Worm (Caenorhabditis elegans) whole organism, L3 larva: ENCODE measurements around the gene B0361.14.

Experiments
- R02D3.7 ChIP-seq: fragments of 150-350 bp; optimal IDR thresholded peaks from 2 replicates; lab custom pipeline; 2014; ENCODE audit warnings: missing biosample characterization, missing genetic modification characterization
- ZK546.5 ChIP-seq: sonication (generic microtip); optimal IDR thresholded peaks from 2 replicates; lab custom pipeline; 2017; ENCODE audit warnings: missing biosample characterization, missing genetic modification characterization
- ama-1 ChIP-seq: fragments of 150-350 bp; optimal IDR thresholded peaks from 2 replicates; lab custom pipeline; 2018
- ceh-16 ChIP-seq: sonication (generic microtip); optimal IDR thresholded peaks from 2 replicates; lab custom pipeline; 2017; ENCODE audit warnings: missing biosample characterization, missing genetic modification characterization
- ceh-28 ChIP-seq: fragments of 150-350 bp; optimal IDR thresholded peaks from 2 replicates; lab custom pipeline; 2014; ENCODE audit warnings: missing biosample characterization, missing genetic modification reagents, missing genetic modification characterization
- ceh-82 ChIP-seq: fragments of 150-350 bp; optimal IDR thresholded peaks from 2 replicates; lab custom pipeline; 2014; ENCODE audit warnings: missing biosample characterization, missing genetic modification characterization
- egl-5 ChIP-seq: fragments of 150-350 bp; optimal IDR thresholded peaks from 2 replicates; lab custom pipeline; 2017; ENCODE audit warnings: missing biosample characterization, missing genetic modification reagents, missing genetic modification characterization, inconsistent platforms
- elt-3 ChIP-seq, 3 experiments: fragments of 150-350 bp in 1 of 3; sonication (generic microtip) in 2 of 3; optimal IDR thresholded peaks; 2 replicates in 2 of 3; 4 replicates in 1 of 3; lab custom pipeline; 2014 to 2017; ENCODE audit warnings: missing biosample characterization in 3 of 3, missing genetic modification characterization in 3 of 3
- eor-1 ChIP-seq, 2 experiments: fragments of 150-350 bp; optimal IDR thresholded peaks; 2 replicates each; lab custom pipeline; 2014 to 2018; ENCODE audit warnings: missing biosample characterization in 2 of 2, missing genetic modification characterization in 2 of 2
- fkh-10 ChIP-seq: sonication (generic microtip); optimal IDR thresholded peaks from 2 replicates; lab custom pipeline; 2017; ENCODE audit warnings: missing biosample characterization, missing genetic modification reagents, missing genetic modification characterization
- fkh-2 ChIP-seq: fragments of 150-350 bp; optimal IDR thresholded peaks from 2 replicates; lab custom pipeline; 2014; ENCODE audit warnings: missing biosample characterization, missing genetic modification reagents, missing genetic modification characterization
- hmg-11 ChIP-seq: sonication (generic microtip); optimal IDR thresholded peaks from 2 replicates; lab custom pipeline; 2016; ENCODE audit warnings: missing genetic modification characterization, missing compliant biosample characterization
- jun-1 ChIP-seq: fragments of 150-350 bp; optimal IDR thresholded peaks from 2 replicates; lab custom pipeline; 2014; ENCODE audit warnings: missing biosample characterization, missing genetic modification reagents, missing genetic modification characterization
- lin-15B ChIP-seq: fragments of 150-350 bp; optimal IDR thresholded peaks from 2 replicates; lab custom pipeline; 2014; ENCODE audit warnings: missing biosample characterization, missing genetic modification characterization
- lin-39 ChIP-seq: fragments of 150-350 bp; optimal IDR thresholded peaks from 2 replicates; lab custom pipeline; 2018; ENCODE audit warnings: missing biosample characterization, missing genetic modification reagents, missing genetic modification characterization
- mdl-1 ChIP-seq: fragments of 150-350 bp; optimal IDR thresholded peaks from 2 replicates; lab custom pipeline; 2014; ENCODE audit warnings: missing biosample characterization, missing genetic modification characterization
- mml-1 ChIP-seq: fragments of 150-350 bp; sonication (generic microtip); optimal IDR thresholded peaks from 3 replicates; lab custom pipeline; 2014; ENCODE audit warnings: missing biosample characterization, missing genetic modification characterization
- nfya-1 ChIP-seq: sonication (generic microtip); optimal IDR thresholded peaks from 2 replicates; lab custom pipeline; 2017; ENCODE audit warnings: missing genetic modification characterization, mild to moderate bottlenecking, missing compliant biosample characterization, antibody characterized with exemption, moderate library complexity; ENCODE audit not compliant: insufficient read depth
- nhr-12 ChIP-seq: fragments of 150-350 bp; optimal IDR thresholded peaks from 2 replicates; lab custom pipeline; 2014; ENCODE audit warnings: missing biosample characterization, missing genetic modification characterization
- nhr-23 ChIP-seq: fragments of 150-350 bp; optimal IDR thresholded peaks from 2 replicates; lab custom pipeline; 2014; ENCODE audit warnings: missing biosample characterization, missing genetic modification reagents, missing genetic modification characterization
- nhr-25 ChIP-seq: sonication (generic microtip); optimal IDR thresholded peaks from 2 replicates; lab custom pipeline; 2017; ENCODE audit warnings: missing biosample characterization, missing genetic modification characterization
- nhr-76 ChIP-seq: fragments of 150-350 bp; sonication (generic microtip); optimal IDR thresholded peaks from 5 replicates; lab custom pipeline; 2014; ENCODE audit warnings: missing biosample characterization, missing genetic modification characterization
- pha-4 ChIP-seq: fragments of 150-350 bp; optimal IDR thresholded peaks from 2 replicates; lab custom pipeline; 2014; ENCODE audit warnings: missing biosample characterization, missing genetic modification reagents, missing genetic modification characterization
- snpc-4 ChIP-seq: fragments of 150-350 bp; optimal IDR thresholded peaks from 2 replicates; lab custom pipeline; 2014; ENCODE audit warnings: missing biosample characterization, missing genetic modification characterization
- tbx-2 ChIP-seq: sonication (generic microtip); optimal IDR thresholded peaks from 2 replicates; lab custom pipeline; 2016; ENCODE audit warnings: mild to moderate bottlenecking, missing genetic modification characterization, missing compliant biosample characterization
- unc-62 ChIP-seq: fragments of 150-350 bp; sonication (generic microtip); optimal IDR thresholded peaks from 4 replicates; lab custom pipeline; 2014; ENCODE audit warnings: missing biosample characterization, missing genetic modification reagents, missing genetic modification characterization
- zag-1 ChIP-seq: fragments of 150-350 bp; optimal IDR thresholded peaks from 2 replicates; lab custom pipeline; 2014; ENCODE audit warnings: missing biosample characterization, missing genetic modification characterization
- ztf-4 ChIP-seq: fragments of 150-350 bp; optimal IDR thresholded peaks from 2 replicates; lab custom pipeline; 2014; ENCODE audit warnings: missing biosample characterization, missing genetic modification characterization

B0361.14 gene

ce11 chrIII:7297045-7297680 lies 2.2 kb downstream of the B0361.14 start:
- peak in 1 of 3 experiments; percentile 32 for TF ChIP-seq elt-3 (tag; optimal IDR thresholded peaks at IDR 0.05; lab: Kevin White, UChicago)
- no peak for TF ChIP-seq fkh-2
- peak; percentile 61 for TF ChIP-seq nhr-23 (tag; lab: Kevin White, UChicago)
- peak; percentile 35 for TF ChIP-seq ama-1 (lab: Kevin White, UChicago)
- TF ChIP-seq unc-62 (GFP tag; lab: Kevin White, UChicago): peak; percentile 50
- no peak for TF ChIP-seq eor-1 (tag; optimal IDR thresholded peaks at IDR 0.05; lab: Kevin White, UChicago)

ce11 chrIII:7296092-7296668 lies 3.2 kb downstream of the B0361.14 start:
- no peak for TF ChIP-seq mdl-1
- peak; percentile 63 for TF ChIP-seq nhr-25
- TF ChIP-seq egl-5 (tag; lab: Kevin White, UChicago): peak; percentile 14
- no peak for TF ChIP-seq ceh-28 (tag; lab: Kevin White, UChicago)
- no peak for TF ChIP-seq lin-15B
- TF ChIP-seq R02D3.7 (tag; lab: Kevin White, UChicago): no peak
- no peak for TF ChIP-seq tbx-2 (tag; lab: Kevin White, UChicago)
- TF ChIP-seq nhr-23 (tag; lab: Kevin White, UChicago): peak; percentile 20
- TF ChIP-seq ZK546.5 (tag; lab: Kevin White, UChicago): no peak
- TF ChIP-seq jun-1 (tag; lab: Kevin White, UChicago): no peak
- no peak for TF ChIP-seq ama-1 (lab: Kevin White, UChicago)
- TF ChIP-seq, all 47 proteins: peak for 3

ce11 chrIII:7293075-7293684 lies 6.2 kb downstream of the B0361.14 start, which contains the start of gene cwf-19L2:
Gene cwf-19L2, plus strand, starts transcription at chrIII:7293634.
- no peak for TF ChIP-seq zag-1
- TF ChIP-seq pha-4 (tag; lab: Kevin White, UChicago): peak; percentile 52

DNA sequence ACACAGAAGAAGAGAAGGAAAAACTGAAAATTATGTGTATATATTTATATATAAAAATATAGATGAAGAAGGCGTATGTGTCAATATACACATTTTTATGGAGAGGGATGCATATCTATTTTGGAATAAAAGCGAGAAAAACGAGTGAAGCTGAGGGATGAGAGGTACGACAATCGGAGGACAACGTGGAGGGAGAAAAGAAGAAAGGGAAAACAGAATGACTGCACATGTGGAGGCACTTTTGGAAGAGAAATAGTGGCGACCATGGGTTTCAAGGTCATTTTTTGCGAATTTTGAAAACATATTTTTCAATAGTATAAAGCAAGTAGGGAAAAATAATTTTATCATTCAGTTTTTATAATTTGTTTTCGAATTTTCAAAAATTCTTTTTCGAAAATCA lies 6.8 kb downstream of the B0361.14 start:
- TF ChIP-seq ceh-16 (tag; lab: Kevin White, UChicago) (no peak), lin-15B (peak; percentile 15), hmg-11 (tag; lab: Kevin White, UChicago) (peak; percentile 17), nfya-1 (tag; lab: Kevin White, UChicago) (peak; percentile 54), nhr-25 (peak; percentile 61), lin-39 (peak; percentile 7), R02D3.7 (tag; lab: Kevin White, UChicago) (no peak), unc-62 (GFP tag; lab: Kevin White, UChicago) (no peak), pha-4 (tag; lab: Kevin White, UChicago) (peak; percentile 26), mml-1 (tag; lab: Kevin White, UChicago) (no peak)
- TF ChIP-seq, all 47 proteins: peak for 6

DNA sequence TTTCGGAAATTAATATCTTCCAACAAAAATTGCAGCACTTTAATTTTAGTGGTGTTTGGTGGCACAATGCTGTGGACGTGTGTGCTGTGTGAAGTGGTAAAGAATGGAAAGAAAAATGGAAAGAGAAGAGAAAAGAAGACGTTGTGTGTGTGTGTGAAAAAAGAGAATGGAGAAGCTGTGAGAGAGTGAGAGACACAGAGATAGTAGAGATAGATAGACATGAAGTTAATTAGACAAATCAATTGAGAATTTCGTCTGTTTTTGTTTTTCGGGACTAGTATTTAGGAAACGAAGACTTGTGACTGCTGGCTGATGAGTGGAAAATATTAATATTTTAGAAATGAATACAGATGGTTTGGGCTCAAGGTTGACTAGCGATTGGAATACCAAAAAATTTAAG lies 8.1 kb downstream of the B0361.14 start:
- no peak for TF ChIP-seq snpc-4
- TF ChIP-seq ceh-82 (tag; lab: Kevin White, UChicago): no peak
- TF ChIP-seq fkh-10 (GFP tag; lab: Kevin White, UChicago): no peak
- no peak for TF ChIP-seq zag-1
- no peak for TF ChIP-seq nhr-12 (tag; lab: Kevin White, UChicago)
- TF ChIP-seq nfya-1 (tag; lab: Kevin White, UChicago): peak; percentile 27
- TF ChIP-seq ztf-4 (tag; lab: Kevin White, UChicago): no peak

DNA sequence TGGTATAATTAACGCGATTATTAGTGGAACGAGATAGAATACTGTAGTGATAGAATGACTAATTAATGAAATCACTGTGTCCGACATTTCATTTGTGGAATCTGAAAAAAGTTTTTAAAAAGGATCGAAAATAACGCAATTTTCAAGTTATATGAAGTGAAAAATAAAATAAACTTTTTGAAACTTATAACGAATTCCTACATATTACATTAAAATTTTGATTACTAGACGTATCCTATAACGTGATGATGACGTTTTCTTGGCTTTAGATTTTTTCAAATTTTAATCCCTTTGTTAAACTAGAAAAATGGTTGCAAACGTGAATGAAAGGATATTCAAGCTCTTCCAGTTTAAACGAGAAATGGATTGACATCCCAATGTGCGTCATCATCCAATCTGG lies 8.9 kb downstream of the B0361.14 start, which contains the start of gene algn-11:
TSS of gene algn-11 (minus strand) at position 101 of the 400 bp plus-strand sequence.
- no peak for TF ChIP-seq lin-39
- TF ChIP-seq ama-1 (lab: Kevin White, UChicago): no peak
- TF ChIP-seq nhr-76 (tag; lab: Kevin White, UChicago): no peak
- TF ChIP-seq, all 47 proteins: peak for 0
